Worm (Caenorhabditis elegans): ENCODE results near the gene zipt-3.
A peak's percentile ranks its signal among the peaks of the same experiment; 100 is the strongest.

ce11 chrII:5768274-5768820 lies 50.4 kb downstream of the zipt-3 start:
- TF ChIP-seq ceh-32 (tag; optimal IDR thresholded peaks at IDR 0.05; ENCODE audit: poor library complexity) (no peak), unc-62 (GFP tag; optimal IDR thresholded peaks at IDR 0.05 in 1 of 2) (peak in 1 of 2 experiments; percentile 44), unc-62 (tag; optimal IDR thresholded peaks at IDR 0.05) (no peak), mep-1 (tag; optimal IDR thresholded peaks at IDR 0.05) (no peak), nhr-76 (tag; optimal IDR thresholded peaks at IDR 0.05) (no peak), nhr-11 (tag; optimal IDR thresholded peaks at IDR 0.05) (no peak), ama-1 (optimal IDR thresholded peaks at IDR 0.05) (no peak), lin-29 (GFP tag; IDR thresholded peaks at IDR 0.05) (no peak), F49E8.2 (tag; optimal IDR thresholded peaks at IDR 0.05; ENCODE audit: borderline replicate concordance) (no peak), arid-1 (GFP tag; conservative IDR thresholded peaks at IDR 0.05) (no peak)

All from whole organism, L4 larva.